Fruit fly (Drosophila melanogaster) whole organism, wandering third instar larva: ENCODE measurements around the gene RPA1.

Experiments used
- Myc ChIP-seq: fragments of >200 bp; optimal IDR thresholded peaks from 2 replicates; lab custom pipeline; 2017
- Sp1 ChIP-seq: fragments of 200-800 bp; sonication (Bioruptor generic); optimal IDR thresholded peaks from 3 replicates; lab custom pipeline; 2019; ENCODE audit warnings: missing biosample characterization, mild to moderate bottlenecking, missing genetic modification characterization, moderate library complexity
- tai ChIP-seq: sonication (Bioruptor generic); optimal IDR thresholded peaks from 2 replicates; lab custom pipeline; 2016; ENCODE audit warnings: missing biosample characterization, missing genetic modification characterization
- usp ChIP-seq: fragments of >200 bp; optimal IDR thresholded peaks from 2 replicates; lab custom pipeline; 2017; ENCODE audit warnings: missing biosample characterization, missing genetic modification characterization

- no peak for TF ChIP-seq usp (GFP tag; lab: Kevin White, UChicago)
- no peak for TF ChIP-seq Sp1 (GFP tag; lab: Kevin White, UChicago)
- TF ChIP-seq Myc: no peak
- no peak for TF ChIP-seq tai (GFP tag; lab: Kevin White, UChicago)
Measured at dm6 chr3R:8251532-8251931, 12.7 kb downstream of the RPA1 start.
